Worm (Caenorhabditis elegans): ENCODE results near the gene F02E11.7.

- TF ChIP-seq hlh-1 (tag; optimal IDR thresholded peaks at IDR 0.05) (no peak), drap-1 (GFP tag; optimal IDR thresholded peaks at IDR 0.05) (no peak)
Observed at ce11 chrII:3225780-3226179, 41.7 kb upstream of the F02E11.7 start, which contains the start of gene ZC239.17.

Data from whole organism, mixed stage, embryonic.